Worm (Caenorhabditis elegans): Measurements from ENCODE around the gene rbm-39.
"Not testable (repeated sequence)": the region's sequence is repeated elsewhere in the genome, so short reads cannot be mapped to it uniquely, and the experiment has no call there.

rbm-39 gene

ce11 chrIV:1046996-1047395, 34.6 kb downstream of the rbm-39 start:
- no peak for TF ChIP-seq sdc-2 (tag; optimal IDR thresholded peaks at IDR 0.05)
- TF ChIP-seq hlh-30 (tag; optimal IDR thresholded peaks at IDR 0.05; ENCODE audit: insufficient read depth) = peak; percentile 66
- TF ChIP-seq Y22D7AL.16 (tag; optimal IDR thresholded peaks at IDR 0.05) = no peak
- TF ChIP-seq elt-2 (tag; optimal IDR thresholded peaks at IDR 0.05) = no peak
- no peak for TF ChIP-seq ceh-45 (GFP tag; IDR thresholded peaks at IDR 0.05)

ce11 chrIV:1051636-1052133, 39.3 kb downstream of the rbm-39 start, which contains the start of gene Y55F3AM.21:
Gene Y55F3AM.21 (minus strand): TSS chrIV:1051686.
- not testable (repeated sequence) for TF ChIP-seq ceh-34, che-1, dve-1 (tag; optimal IDR thresholded peaks at IDR 0.05)

ce11 chrIV:1053989-1054388, 41.6 kb downstream of the rbm-39 start:
- TF ChIP-seq unc-3 (GFP tag; conservative IDR thresholded peaks at IDR 0.05) (no peak), unc-3 (tag; optimal IDR thresholded peaks at IDR 0.05) (no peak), elt-4 (tag; optimal IDR thresholded peaks at IDR 0.05) (peak; percentile 12)

ce11 chrIV:1054736-1055135, 42.3 kb downstream of the rbm-39 start, which contains the start of gene dcap-1:
Gene dcap-1 (minus strand): TSS chrIV:1054794.
- no peak for TF ChIP-seq eyg-1 (tag; optimal IDR thresholded peaks at IDR 0.05)
- no peak for TF ChIP-seq nhr-232 (tag; optimal IDR thresholded peaks at IDR 0.05)
- TF ChIP-seq K02D7.2 (tag; optimal IDR thresholded peaks at IDR 0.05) = no peak
- no peak for TF ChIP-seq C08G9.2 (tag; optimal IDR thresholded peaks at IDR 0.05)
- no peak for TF ChIP-seq unc-55 (GFP tag; optimal IDR thresholded peaks at IDR 0.05)
- no peak for TF ChIP-seq dve-1 (tag; optimal IDR thresholded peaks at IDR 0.05)
- TF ChIP-seq ceh-34 (tag; optimal IDR thresholded peaks at IDR 0.05) = no peak
- TF ChIP-seq tbx-7 (tag; optimal IDR thresholded peaks at IDR 0.05) = no peak

ce11 chrIV:1055734-1056133, 43.3 kb downstream of the rbm-39 start:
- TF ChIP-seq ceh-31 (tag; optimal IDR thresholded peaks at IDR 0.05) (no peak), pros-1 (tag; optimal IDR thresholded peaks at IDR 0.05) (peak; percentile 16)

ce11 chrIV:1056263-1056942, 44.0 kb downstream of the rbm-39 start, which contains the start of the genes Y55F3AM.13 and mrps-25:
Gene Y55F3AM.13 (minus strand): TSS chrIV:1056313.
Gene mrps-25 (plus strand): TSS chrIV:1056892.
- no peak for TF ChIP-seq lim-6 (tag; optimal IDR thresholded peaks at IDR 0.05)
- TF ChIP-seq elt-2 (tag; optimal IDR thresholded peaks at IDR 0.05) = peak; percentile 4
- TF ChIP-seq gmeb-2 (tag; optimal IDR thresholded peaks at IDR 0.05) = peak; percentile 11
- TF ChIP-seq unc-42 (tag; optimal IDR thresholded peaks at IDR 0.05) = peak; percentile 18

ce11 chrIV:1058504-1058903, 46.1 kb downstream of the rbm-39 start:
- TF ChIP-seq npax-4 (tag; optimal IDR thresholded peaks at IDR 0.05) (no peak), pha-4 (tag; optimal IDR thresholded peaks at IDR 0.05) (no peak), gmeb-2 (tag; optimal IDR thresholded peaks at IDR 0.05) (no peak), tbx-2 (tag; optimal IDR thresholded peaks at IDR 0.05) (no peak), ceh-19 (GFP tag; optimal IDR thresholded peaks at IDR 0.05) (no peak), fkh-10 (GFP tag; optimal IDR thresholded peaks at IDR 0.05) (no peak)

- no peak for TF ChIP-seq unc-3 (GFP tag; conservative IDR thresholded peaks at IDR 0.05)
- no peak for TF ChIP-seq unc-3 (tag; optimal IDR thresholded peaks at IDR 0.05)
- no peak for TF ChIP-seq fkh-10 (GFP tag; optimal IDR thresholded peaks at IDR 0.05)
- no peak for TF ChIP-seq ttx-3 (tag; optimal IDR thresholded peaks at IDR 0.05)
- TF ChIP-seq ahr-1 (tag; optimal IDR thresholded peaks at IDR 0.05) = no peak
- no peak for TF ChIP-seq ceh-18 (tag; optimal IDR thresholded peaks at IDR 0.05)
- no peak for TF ChIP-seq F13H6.1 (tag; optimal IDR thresholded peaks at IDR 0.05)
- TF ChIP-seq nhr-11 (tag; optimal IDR thresholded peaks at IDR 0.05) = no peak
- TF ChIP-seq syd-9 (tag; optimal IDR thresholded peaks at IDR 0.05) = no peak
- TF ChIP-seq hlh-30 (tag; optimal IDR thresholded peaks at IDR 0.05; ENCODE audit: insufficient read depth) = no peak
- no peak for TF ChIP-seq sox-4 (tag; optimal IDR thresholded peaks at IDR 0.05)
These were observed 50.6 kb downstream of the rbm-39 start for ce11 chrIV:1063058-1063457.
